Worm (Caenorhabditis elegans) whole organism, L1 larva: ENCODE results near the gene unc-4.
A peak's percentile ranks its signal among the peaks of the same experiment; 100 is the strongest.

Experiments used
- C04F5.9 ChIP-seq: sonication (generic microtip); optimal IDR thresholded peaks from 2 replicates; lab custom pipeline; 2016; ENCODE audit warnings: missing genetic modification characterization, missing compliant biosample characterization
- C16A3.4 ChIP-seq: fragments of 150-350 bp; optimal IDR thresholded peaks from 2 replicates; lab custom pipeline; 2014; ENCODE audit warnings: missing biosample characterization, missing genetic modification characterization
- C34B4.2 ChIP-seq: sonication (generic microtip); optimal IDR thresholded peaks from 2 replicates; lab custom pipeline; 2017; ENCODE audit warnings: mild to moderate bottlenecking, missing genetic modification characterization, missing compliant biosample characterization
- F16B12.6 ChIP-seq: fragments of 150-350 bp; optimal IDR thresholded peaks from 2 replicates; lab custom pipeline; 2014; ENCODE audit warnings: missing biosample characterization, missing genetic modification characterization
- aha-1 ChIP-seq: fragments of 150-350 bp; optimal IDR thresholded peaks from 2 replicates; lab custom pipeline; 2014; ENCODE audit warnings: missing biosample characterization, missing genetic modification characterization
- aly-2 ChIP-seq: fragments of 150-350 bp; optimal IDR thresholded peaks from 2 replicates; lab custom pipeline; 2014; ENCODE audit warnings: missing biosample characterization, missing genetic modification characterization
- ama-1 ChIP-seq: fragments of 150-350 bp; optimal IDR thresholded peaks from 2 replicates; lab custom pipeline; 2014
- blmp-1 ChIP-seq: fragments of 150-350 bp; optimal IDR thresholded peaks from 2 replicates; lab custom pipeline; 2014; ENCODE audit warnings: missing biosample characterization, missing genetic modification characterization
- ceh-63 ChIP-seq: fragments of 200-800 bp; sonication (Bioruptor generic); optimal IDR thresholded peaks from 2 replicates; lab custom pipeline; 2018; ENCODE audit warnings: mild to moderate bottlenecking, missing genetic modification characterization, missing compliant biosample characterization
- ceh-82 ChIP-seq, 3 experiments: fragments of 150-350 bp in 1 of 3; sonication (generic microtip) in 2 of 3; optimal IDR thresholded peaks; 2 replicates each; lab custom pipeline; 2014 to 2017; ENCODE audit warnings: missing biosample characterization in 3 of 3, missing genetic modification characterization in 3 of 3
- dpl-1 ChIP-seq, 3 experiments: fragments of 150-350 bp in 2 of 3; sonication (generic microtip) in 1 of 3; optimal IDR thresholded peaks; 2 replicates each; lab custom pipeline; 2014 to 2017; ENCODE audit warnings: missing biosample characterization in 3 of 3, missing genetic modification characterization in 3 of 3, missing genetic modification reagents in 3 of 3
- dsc-1 ChIP-seq: sonication (generic microtip); optimal IDR thresholded peaks from 2 replicates; lab custom pipeline; 2016; ENCODE audit warnings: mild to moderate bottlenecking, missing genetic modification characterization, missing compliant biosample characterization
- efl-1 ChIP-seq, 4 experiments: fragments of 150-350 bp; optimal IDR thresholded peaks in 3 of 4; peaks in 1 of 4; 1 replicate in 1 of 4; 2 replicates in 3 of 4; lab custom pipeline; 2014; ENCODE audit warnings: missing biosample characterization in 2 of 4, missing genetic modification characterization in 2 of 4, missing genetic modification reagents in 2 of 4
- egl-13 ChIP-seq: sonication (generic microtip); optimal IDR thresholded peaks from 2 replicates; lab custom pipeline; 2016; ENCODE audit warnings: missing genotype, missing genetic modification reagents, missing genetic modification characterization, missing compliant biosample characterization
- elt-3 ChIP-seq, 6 experiments: fragments of 150-350 bp in 1 of 6; sonication (generic microtip); optimal IDR thresholded peaks; 2 replicates each; lab custom pipeline; 2017 to 2018; ENCODE audit warnings: missing biosample characterization in 6 of 6, missing genetic modification characterization in 6 of 6, inconsistent platforms in 1 of 6
- fkh-4 ChIP-seq: sonication (generic microtip); optimal IDR thresholded peaks from 2 replicates; lab custom pipeline; 2016; ENCODE audit warnings: missing compliant biosample characterization, missing genetic modification characterization, borderline replicate concordance
- fkh-8 ChIP-seq: sonication (generic microtip); optimal IDR thresholded peaks from 2 replicates; lab custom pipeline; 2016; ENCODE audit warnings: mild to moderate bottlenecking, missing genetic modification characterization, missing compliant biosample characterization
- fos-1 ChIP-seq: fragments of 150-350 bp; optimal IDR thresholded peaks from 2 replicates; lab custom pipeline; 2014; ENCODE audit warnings: missing biosample characterization, missing genetic modification characterization
- grh-1 ChIP-seq: fragments of 200-800 bp; sonication (Bioruptor generic); IDR thresholded peaks from 2 replicates; pipeline ENCODE4 v1.3.6; 2022; ENCODE audit warnings: missing genetic modification reagents, missing genetic modification characterization, missing compliant biosample characterization
- hlh-17 ChIP-seq: fragments of 200-800 bp; sonication (Bioruptor generic); optimal IDR thresholded peaks from 2 replicates; lab custom pipeline; 2018; ENCODE audit warnings: missing genetic modification characterization, mild to moderate bottlenecking, missing compliant biosample characterization, moderate library complexity, borderline replicate concordance
- lin-14 ChIP-seq: fragments of 200-800 bp; sonication (Bioruptor generic); optimal IDR thresholded peaks from 2 replicates; lab custom pipeline; 2018; ENCODE audit warnings: mild to moderate bottlenecking, missing genetic modification characterization, moderate library complexity, missing compliant biosample characterization
- lin-35 ChIP-seq, 2 experiments: fragments of 150-350 bp; optimal IDR thresholded peaks; 2 replicates each; lab custom pipeline; 2014; ENCODE audit warnings: missing biosample characterization in 2 of 2, missing genetic modification characterization in 2 of 2, missing genetic modification reagents in 2 of 2
- lir-3 ChIP-seq: sonication (generic microtip); optimal IDR thresholded peaks from 2 replicates; lab custom pipeline; 2016; ENCODE audit warnings: mild to moderate bottlenecking, missing genetic modification characterization, moderate library complexity, missing compliant biosample characterization; ENCODE audit not compliant: poor library complexity
- mab-9 ChIP-seq: fragments of 200-800 bp; sonication (Bioruptor generic); IDR thresholded peaks from 2 replicates; pipeline ENCODE4 v1.3.6; 2022; ENCODE audit warnings: missing genetic modification reagents, missing genetic modification characterization, missing compliant biosample characterization
- nhr-19 ChIP-seq: fragments of 200-800 bp; sonication (Bioruptor generic); conservative IDR thresholded peaks from 2 replicates; pipeline ENCODE4 v1.3.6; 2022; ENCODE audit warnings: missing genetic modification characterization, missing compliant biosample characterization
- nhr-237 ChIP-seq: fragments of 150-350 bp; optimal IDR thresholded peaks from 2 replicates; lab custom pipeline; 2014; ENCODE audit warnings: missing biosample characterization, missing genetic modification characterization
- nhr-77 ChIP-seq: fragments of 150-350 bp; optimal IDR thresholded peaks from 2 replicates; lab custom pipeline; 2014; ENCODE audit warnings: missing biosample characterization, missing genetic modification characterization
- nhr-85 ChIP-seq: sonication (generic microtip); peaks from one replicate; lab custom pipeline; 2016; ENCODE audit warnings: missing genetic modification characterization, inconsistent platforms, missing compliant biosample characterization
- pax-3 ChIP-seq: fragments of 200-800 bp; sonication (Bioruptor generic); optimal IDR thresholded peaks from 2 replicates; lab custom pipeline; 2018; ENCODE audit warnings: mild to moderate bottlenecking, missing genetic modification characterization, moderate library complexity, missing compliant biosample characterization
- snpc-4 ChIP-seq: fragments of 150-350 bp; optimal IDR thresholded peaks from 2 replicates; lab custom pipeline; 2014; ENCODE audit warnings: missing biosample characterization, missing genetic modification characterization
- snu-23 ChIP-seq: sonication (generic microtip); optimal IDR thresholded peaks from 2 replicates; lab custom pipeline; 2016; ENCODE audit warnings: missing genetic modification characterization, missing compliant biosample characterization
- sptf-1 ChIP-seq: fragments of 150-350 bp; optimal IDR thresholded peaks from 2 replicates; lab custom pipeline; 2014; ENCODE audit warnings: missing biosample characterization, missing genetic modification characterization
- swsn-7 ChIP-seq: sonication (generic microtip); optimal IDR thresholded peaks from 2 replicates; lab custom pipeline; 2016; ENCODE audit warnings: missing genetic modification characterization, missing compliant biosample characterization
- ztf-11 ChIP-seq, 2 experiments: sonication (generic microtip); optimal IDR thresholded peaks; 2 replicates each; lab custom pipeline; 2016 to 2017; ENCODE audit warnings: missing genetic modification characterization in 2 of 2, missing biosample characterization in 1 of 2, missing compliant biosample characterization in 1 of 2

Gene unc-4

DNA sequence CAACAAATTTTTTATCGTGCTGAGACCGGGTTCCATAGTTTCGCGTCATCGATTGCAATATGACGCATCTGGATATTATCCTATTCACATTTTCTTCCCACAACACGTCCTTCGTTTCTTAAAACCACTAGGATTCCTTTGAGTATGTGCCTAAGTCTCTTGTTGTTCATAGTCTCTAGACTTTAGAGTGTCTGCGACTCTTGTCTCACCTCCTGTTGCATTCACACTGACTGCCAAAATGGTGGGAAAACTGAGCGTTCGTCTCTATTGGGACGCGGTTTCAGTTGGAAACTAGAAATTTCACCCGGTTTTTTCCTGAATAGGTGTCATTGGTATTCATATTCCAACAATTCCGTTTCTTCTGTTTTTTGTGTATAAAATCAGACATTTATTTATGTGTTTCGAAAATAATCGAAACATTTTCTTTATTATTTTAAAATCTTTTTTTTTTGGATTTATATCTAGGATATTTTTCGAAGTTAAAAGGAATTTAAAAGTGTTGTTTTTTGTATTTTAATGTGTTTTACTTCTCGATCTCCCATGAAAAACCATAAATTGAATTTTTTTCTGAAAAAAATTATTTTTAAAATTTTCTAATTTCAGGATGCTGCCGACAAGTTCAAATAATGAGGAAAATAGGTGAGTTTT is 21.6 kb upstream of the unc-4 start, which contains the start of gene C05C10.2 (continued):
- no peak for TF ChIP-seq nhr-19 (GFP tag; lab: Robert Waterston, UW)
- TF ChIP-seq ama-1: no peak

DNA sequence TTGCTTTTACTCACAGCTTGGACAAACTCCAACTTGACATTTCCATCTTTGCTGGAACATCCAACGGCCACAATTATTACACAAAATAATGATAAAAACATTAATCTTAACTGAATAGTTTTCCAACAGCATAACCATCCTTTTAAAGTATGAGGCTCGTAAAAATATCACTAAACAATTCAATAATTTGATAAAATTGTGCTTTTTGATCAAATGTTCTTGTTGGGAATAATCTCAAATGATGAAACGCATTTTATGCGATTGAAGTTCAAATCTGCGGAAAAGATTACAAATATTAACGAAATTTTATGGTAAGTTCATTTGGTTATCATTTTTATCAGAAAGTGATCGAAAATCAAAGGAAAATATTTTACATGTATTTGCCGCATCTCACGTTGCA is 20.3 kb upstream of the unc-4 start, which contains the start of gene pho-10:
TSS of gene pho-10 (minus strand) at position 101 of the 400 bp plus-strand sequence.
- TF ChIP-seq mab-9 (GFP tag; lab: Robert Waterston, UW): no peak
- no peak for TF ChIP-seq C16A3.4
- no peak for TF ChIP-seq aly-2 (tag; lab: Kevin White, UChicago)
- TF ChIP-seq grh-1 (GFP tag; lab: Robert Waterston, UW): no peak
- no peak for TF ChIP-seq efl-1 (optimal IDR thresholded peaks at IDR 0.05; lab: Kevin White, UChicago)
- no peak for TF ChIP-seq efl-1 (GFP tag; optimal IDR thresholded peaks at IDR 0.05 in 1 of 2; lab: Kevin White, UChicago)
- TF ChIP-seq sptf-1: no peak
- TF ChIP-seq snpc-4 (tag; lab: Kevin White, UChicago): no peak
- no peak for TF ChIP-seq F16B12.6 (tag; lab: Kevin White, UChicago)
- TF ChIP-seq ceh-82 (tag; optimal IDR thresholded peaks at IDR 0.05; lab: Kevin White, UChicago): no peak
- TF ChIP-seq fkh-8 (tag; lab: Kevin White, UChicago): no peak
- no peak for TF ChIP-seq elt-3 (tag; optimal IDR thresholded peaks at IDR 0.05; lab: Kevin White, UChicago)
- no peak for TF ChIP-seq dsc-1 (tag; lab: Kevin White, UChicago)
- TF ChIP-seq hlh-17 (GFP tag; lab: Kevin White, UChicago): no peak
- TF ChIP-seq fkh-4 (tag; lab: Kevin White, UChicago): no peak
- TF ChIP-seq dpl-1 (GFP tag; optimal IDR thresholded peaks at IDR 0.05; lab: Kevin White, UChicago): no peak
- no peak for TF ChIP-seq swsn-7 (tag; lab: Kevin White, UChicago)

ce11 chrII:9917904-9918303 is 17.7 kb upstream of the unc-4 start, which contains the start of gene C05C10.8:
Gene C05C10.8 (minus strand): TSS chrII:9918004.
- no peak for TF ChIP-seq nhr-85 (tag; lab: Kevin White, UChicago)
- no peak for TF ChIP-seq efl-1 (optimal IDR thresholded peaks at IDR 0.05; lab: Kevin White, UChicago)
- peak in 1 of 2 experiments; percentile 32 for TF ChIP-seq efl-1 (GFP tag; optimal IDR thresholded peaks at IDR 0.05 in 1 of 2; lab: Kevin White, UChicago)

DNA sequence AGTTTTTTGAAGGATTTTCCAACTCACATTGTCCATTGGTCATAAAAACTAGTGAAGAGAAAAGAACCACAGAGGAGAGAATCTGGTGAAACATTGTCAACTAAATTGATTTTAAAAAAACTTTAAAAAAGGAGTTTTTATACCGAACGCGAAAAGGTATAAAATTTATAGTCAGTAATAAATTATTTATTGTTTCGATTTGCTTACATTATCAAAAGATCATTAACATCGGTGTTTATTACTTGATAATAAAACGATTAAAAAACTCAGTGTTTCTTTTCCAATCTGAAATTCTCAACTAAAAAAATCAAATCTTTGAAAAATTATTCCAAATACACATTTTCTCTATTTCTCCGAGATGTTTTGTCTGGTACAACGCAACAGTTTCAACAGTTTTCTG is 16.0 kb upstream of the unc-4 start, which contains the start of gene F26C11.4:
TSS of gene F26C11.4 (minus strand) at position 101 of the 400 bp plus-strand sequence.
- no peak for TF ChIP-seq dpl-1 (GFP tag; optimal IDR thresholded peaks at IDR 0.05; lab: Kevin White, UChicago)
- TF ChIP-seq lir-3 (tag; lab: Kevin White, UChicago): no peak
- TF ChIP-seq lin-14: no peak
- TF ChIP-seq pax-3 (tag; lab: Kevin White, UChicago): no peak
- no peak for TF ChIP-seq ceh-63 (GFP tag; lab: Kevin White, UChicago)
- no peak for TF ChIP-seq ztf-11 (tag; optimal IDR thresholded peaks at IDR 0.05; lab: Kevin White, UChicago)
- no peak for TF ChIP-seq nhr-237 (tag; lab: Kevin White, UChicago)
- TF ChIP-seq sptf-1: no peak
- no peak for TF ChIP-seq C16A3.4
- no peak for TF ChIP-seq aha-1 (tag; lab: Kevin White, UChicago)
- no peak for TF ChIP-seq snu-23
- TF ChIP-seq dsc-1 (tag; lab: Kevin White, UChicago): no peak
- TF ChIP-seq fos-1 (tag; lab: Kevin White, UChicago): no peak
- TF ChIP-seq nhr-77 (tag; lab: Kevin White, UChicago): no peak
- no peak for TF ChIP-seq fkh-4 (tag; lab: Kevin White, UChicago)
- no peak for TF ChIP-seq C34B4.2

DNA sequence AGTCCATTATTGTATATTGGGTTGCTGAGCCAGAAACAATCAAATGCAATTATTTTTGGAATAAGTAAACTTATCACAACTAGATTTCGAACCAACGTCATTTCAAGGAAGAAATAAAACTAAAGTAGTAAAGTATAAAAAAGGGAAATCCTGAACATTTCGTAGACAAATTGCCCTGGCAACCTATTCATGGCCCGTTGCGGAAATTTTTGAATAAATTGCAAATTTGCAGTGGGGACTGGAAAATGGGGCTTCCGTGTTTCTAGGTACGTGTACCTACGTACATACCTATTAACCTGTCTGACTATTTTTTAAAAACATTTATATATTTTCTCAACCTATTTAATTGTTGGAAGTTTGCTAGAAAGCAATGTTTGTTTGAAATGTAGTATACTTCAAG is 14.8 kb upstream of the unc-4 start, which contains the start of gene F26C11.3:
TSS of gene F26C11.3 (minus strand) at position 101 of the 400 bp plus-strand sequence.
- TF ChIP-seq ceh-63 (GFP tag; lab: Kevin White, UChicago) (no peak), blmp-1 (tag; lab: Kevin White, UChicago) (no peak), C04F5.9 (no peak), egl-13 (tag; lab: Kevin White, UChicago) (no peak), lin-35 (GFP tag; optimal IDR thresholded peaks at IDR 0.05; lab: Kevin White, UChicago) (no peak), snpc-4 (tag; lab: Kevin White, UChicago) (no peak), dpl-1 (GFP tag; optimal IDR thresholded peaks at IDR 0.05; lab: Kevin White, UChicago) (no peak), ceh-82 (tag; optimal IDR thresholded peaks at IDR 0.05; lab: Kevin White, UChicago) (no peak)
